Worm (Caenorhabditis elegans) whole organism, late embryonic: Measurements from ENCODE around the gene gst-8.

ENCODE experiments used
- ceh-14 ChIP-seq: sonication (generic microtip); optimal IDR thresholded peaks from 2 replicates; lab custom pipeline; 2016; ENCODE audit warnings: missing genotype, missing genetic modification characterization, missing compliant biosample characterization
- ceh-45 ChIP-seq: fragments of 200-800 bp; sonication (Bioruptor generic); IDR thresholded peaks from 2 replicates; pipeline ENCODE4 v1.3.6; 2022; ENCODE audit warnings: missing genetic modification reagents, missing genetic modification characterization, missing compliant biosample characterization
- dmd-4 ChIP-seq: sonication (generic microtip); optimal IDR thresholded peaks from 2 replicates; lab custom pipeline; 2016; ENCODE audit warnings: borderline replicate concordance, missing genetic modification characterization, missing compliant biosample characterization
- dve-1 ChIP-seq: sonication (generic microtip); optimal IDR thresholded peaks from 2 replicates; lab custom pipeline; 2017; ENCODE audit warnings: antibody characterized with exemption, mild to moderate bottlenecking, missing genetic modification characterization, missing compliant biosample characterization
- hlh-30 ChIP-seq: sonication (generic microtip); optimal IDR thresholded peaks from 2 replicates; lab custom pipeline; 2017; ENCODE audit warnings: antibody characterized with exemption, missing genetic modification characterization, missing compliant biosample characterization; ENCODE audit not compliant: insufficient read depth
- madf-2 ChIP-seq: sonication (generic microtip); optimal IDR thresholded peaks from 2 replicates; lab custom pipeline; 2017; ENCODE audit warnings: missing genetic modification characterization, missing compliant biosample characterization
- nfya-1 ChIP-seq: sonication (generic microtip); optimal IDR thresholded peaks from 2 replicates; lab custom pipeline; 2017; ENCODE audit warnings: missing genetic modification characterization, mild to moderate bottlenecking, missing compliant biosample characterization, antibody characterized with exemption, moderate library complexity
- npax-4 ChIP-seq: sonication (generic microtip); optimal IDR thresholded peaks from 2 replicates; lab custom pipeline; 2016; ENCODE audit warnings: missing genetic modification characterization, missing compliant biosample characterization
- ttx-3 ChIP-seq: sonication (generic microtip); optimal IDR thresholded peaks from 2 replicates; lab custom pipeline; 2016; ENCODE audit warnings: missing genetic modification reagents, missing genetic modification characterization, missing compliant biosample characterization

DNA sequence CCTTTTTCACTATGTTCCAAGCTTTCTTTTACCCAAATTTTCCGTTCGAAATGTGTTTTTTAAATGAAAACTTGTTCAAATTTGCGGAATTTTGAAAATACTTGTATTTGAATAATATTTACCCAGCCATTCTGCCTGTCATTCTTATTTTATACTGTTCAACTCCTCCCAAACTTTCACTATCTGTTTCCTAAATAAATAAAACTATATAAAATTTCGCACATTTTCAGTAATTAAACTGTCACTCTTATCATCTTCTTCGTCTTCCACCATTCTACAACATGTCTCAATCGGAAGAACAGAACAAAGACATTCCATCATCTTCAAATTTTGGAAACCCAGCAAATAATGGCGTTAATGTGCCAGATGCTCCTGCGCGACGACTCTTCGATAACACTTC lies 21.3 kb downstream of the gst-8 start, which contains the start of gene btbd-10:
- TF ChIP-seq dve-1 (tag; lab: Kevin White, UChicago) (no peak), ceh-45 (GFP tag; lab: Robert Waterston, UW) (no peak), ceh-14 (tag; lab: Kevin White, UChicago) (no peak), nfya-1 (no peak), dmd-4 (tag; lab: Kevin White, UChicago) (no peak), hlh-30 (tag; lab: Kevin White, UChicago) (no peak), madf-2 (tag; lab: Kevin White, UChicago) (no peak), npax-4 (no peak), ttx-3 (tag; lab: Kevin White, UChicago) (no peak)
